Fruit fly (Drosophila melanogaster) whole organism, embryonic: ENCODE measurements around the gene Rpp30.

Experiments
- CG10209 ChIP-seq: fragments of 200-800 bp; sonication (Bioruptor generic); optimal IDR thresholded peaks from 3 replicates; lab custom pipeline; 2017; ENCODE audit warnings: missing biosample characterization, mild to moderate bottlenecking, missing genetic modification characterization, missing genetic modification reagents
- CG10979 ChIP-seq: fragments of 200-800 bp; sonication (Bioruptor generic); optimal IDR thresholded peaks from 2 replicates; lab custom pipeline; 2018; ENCODE audit warnings: missing biosample characterization, mild to moderate bottlenecking, missing genetic modification characterization, moderate library complexity
- CG11247 ChIP-seq: fragments of 200-800 bp; sonication (Bioruptor generic); IDR thresholded peaks from 2 replicates; pipeline ENCODE4 v1.3.6; 2022; ENCODE audit warnings: missing biosample characterization, missing genetic modification characterization
- CG11560 ChIP-seq: fragments of 200-800 bp; sonication (Bioruptor generic); IDR thresholded peaks from 3 replicates; pipeline ENCODE4 v1.3.6; 2022; ENCODE audit warnings: missing biosample characterization, missing genetic modification characterization
- CG12659 ChIP-seq: fragments of 200-800 bp; sonication (Bioruptor generic); optimal IDR thresholded peaks from 3 replicates; lab custom pipeline; 2017; ENCODE audit warnings: mild to moderate bottlenecking, missing biosample characterization, missing genetic modification reagents, missing genetic modification characterization
- CG13296 ChIP-seq: fragments of 200-800 bp; sonication (Bioruptor generic); optimal IDR thresholded peaks from 3 replicates; lab custom pipeline; 2018; ENCODE audit warnings: missing biosample characterization, mild to moderate bottlenecking, missing genetic modification characterization
- CG13624 ChIP-seq: fragments of 200-800 bp; sonication (Bioruptor generic); optimal IDR thresholded peaks from 2 replicates; lab custom pipeline; 2016; ENCODE audit warnings: missing biosample characterization, missing genetic modification characterization
- CG13894 ChIP-seq: fragments of 200-800 bp; sonication (Bioruptor generic); optimal IDR thresholded peaks from 3 replicates; lab custom pipeline; 2018; ENCODE audit warnings: missing biosample characterization, mild to moderate bottlenecking, missing genetic modification characterization, moderate library complexity
- CG14710 ChIP-seq: fragments of 200-800 bp; sonication (Bioruptor generic); optimal IDR thresholded peaks from 3 replicates; lab custom pipeline; 2019; ENCODE audit warnings: missing biosample characterization, mild to moderate bottlenecking, missing genetic modification characterization, moderate library complexity
- CG14860 ChIP-seq: fragments of 200-800 bp; sonication (Bioruptor generic); IDR thresholded peaks from 3 replicates; pipeline ENCODE4 v1.3.6; 2022; ENCODE audit warnings: missing biosample characterization, missing genetic modification characterization; ENCODE audit not compliant: partially characterized antibody
- CG1529 ChIP-seq: fragments of 200-800 bp; sonication (Bioruptor generic); optimal IDR thresholded peaks from 3 replicates; lab custom pipeline; 2018; ENCODE audit warnings: missing biosample characterization, missing genetic modification characterization
- CG18262 ChIP-seq: fragments of 200-800 bp; optimal IDR thresholded peaks from 3 replicates; lab custom pipeline; 2019; ENCODE audit warnings: missing biosample characterization, mild to moderate bottlenecking, missing genetic modification characterization, moderate library complexity
- CG2712 ChIP-seq: fragments of 200-800 bp; optimal IDR thresholded peaks from 3 replicates; lab custom pipeline; 2019; ENCODE audit warnings: missing biosample characterization, mild to moderate bottlenecking, missing genetic modification characterization, moderate library complexity
- CG31388 ChIP-seq: fragments of 200-800 bp; sonication (Bioruptor generic); optimal IDR thresholded peaks from 2 replicates; lab custom pipeline; 2016; ENCODE audit warnings: missing biosample characterization, missing genetic modification characterization
- CG32532 ChIP-seq: fragments of 200-800 bp; sonication (Bioruptor generic); IDR thresholded peaks from 2 replicates; pipeline ENCODE4 v1.3.6; 2022; ENCODE audit warnings: missing biosample characterization, missing genetic modification characterization
- CG32772 ChIP-seq: fragments of 200-800 bp; sonication (Bioruptor generic); IDR thresholded peaks from 2 replicates; pipeline ENCODE4 v1.3.6; 2022; ENCODE audit warnings: missing biosample characterization, missing genetic modification characterization
- CG34224 ChIP-seq: fragments of 200-800 bp; sonication (Bioruptor generic); IDR thresholded peaks from 3 replicates; pipeline ENCODE4 v1.3.6; 2022; ENCODE audit warnings: missing biosample characterization, missing genetic modification characterization; ENCODE audit not compliant: partially characterized antibody
- CG7839 ChIP-seq: fragments of 200-800 bp; sonication (Bioruptor generic); optimal IDR thresholded peaks from 3 replicates; lab custom pipeline; 2018; ENCODE audit warnings: missing biosample characterization, mild to moderate bottlenecking, missing genetic modification characterization, moderate library complexity
- CG8089 ChIP-seq: fragments of 200-800 bp; sonication (Bioruptor generic); optimal IDR thresholded peaks from 3 replicates; lab custom pipeline; 2016; ENCODE audit warnings: missing biosample characterization, missing genetic modification characterization
- CG8944 ChIP-seq: fragments of 200-800 bp; sonication (Bioruptor generic); optimal IDR thresholded peaks from 3 replicates; lab custom pipeline; 2016; ENCODE audit warnings: missing biosample characterization, missing genetic modification characterization
- CG9437 ChIP-seq: fragments of 200-800 bp; sonication (Bioruptor generic); optimal IDR thresholded peaks from 2 replicates; lab custom pipeline; 2018; ENCODE audit warnings: missing biosample characterization, mild to moderate bottlenecking, missing genetic modification characterization
- Camta ChIP-seq: fragments of 200-800 bp; sonication (Bioruptor generic); optimal IDR thresholded peaks from 2 replicates; lab custom pipeline; 2016; ENCODE audit warnings: missing biosample characterization, missing genetic modification characterization
- Doc3 ChIP-seq: fragments of 200-800 bp; sonication (Bioruptor generic); IDR thresholded peaks from 3 replicates; pipeline ENCODE4 v1.3.6; 2022; ENCODE audit warnings: missing biosample characterization, missing genetic modification characterization; ENCODE audit not compliant: partially characterized antibody
- Fer3 ChIP-seq: fragments of 200-800 bp; sonication (Bioruptor generic); optimal IDR thresholded peaks from 2 replicates; lab custom pipeline; 2018; ENCODE audit warnings: missing biosample characterization, mild to moderate bottlenecking, missing genetic modification characterization, moderate library complexity
- Hmx ChIP-seq: fragments of 200-800 bp; sonication (Bioruptor generic); optimal IDR thresholded peaks from 2 replicates; lab custom pipeline; 2016; ENCODE audit warnings: missing biosample characterization, missing genetic modification characterization
- Hr39 ChIP-seq: fragments of >200 bp; optimal IDR thresholded peaks from 2 replicates; lab custom pipeline; 2017
- Jarid2 ChIP-seq: fragments of 200-800 bp; sonication (Bioruptor generic); optimal IDR thresholded peaks from 3 replicates; lab custom pipeline; 2017; ENCODE audit warnings: mild to moderate bottlenecking, missing biosample characterization, missing genetic modification reagents, missing genetic modification characterization
- Nf-YA ChIP-seq: fragments of 200-800 bp; sonication (Bioruptor generic); IDR thresholded peaks from 2 replicates; pipeline ENCODE4 v1.3.6; 2022; ENCODE audit warnings: missing biosample characterization, missing genetic modification characterization
- Rx ChIP-seq: fragments of 200-800 bp; sonication (Bioruptor generic); IDR thresholded peaks from 2 replicates; pipeline ENCODE4 v1.3.6; 2022; ENCODE audit warnings: missing biosample characterization, missing genetic modification characterization
- Ssrp ChIP-seq: fragments of 200-800 bp; sonication (Bioruptor generic); optimal IDR thresholded peaks from 2 replicates; lab custom pipeline; 2018; ENCODE audit warnings: missing biosample characterization, mild to moderate bottlenecking, missing genetic modification characterization, moderate library complexity
- YL-1 ChIP-seq: fragments of 200-800 bp; sonication (Bioruptor generic); optimal IDR thresholded peaks from 3 replicates; lab custom pipeline; 2017; ENCODE audit warnings: missing biosample characterization, mild to moderate bottlenecking, missing genetic modification characterization
- abd-A ChIP-seq: fragments of 200-800 bp; sonication (Bioruptor generic); optimal IDR thresholded peaks from 3 replicates; lab custom pipeline; 2019; ENCODE audit warnings: missing biosample characterization, mild to moderate bottlenecking, missing genetic modification characterization, moderate library complexity
- bab2 ChIP-seq: fragments of 200-800 bp; sonication (Bioruptor generic); optimal IDR thresholded peaks from 2 replicates; lab custom pipeline; 2016; ENCODE audit warnings: missing biosample characterization, missing genetic modification characterization
- corto ChIP-seq: fragments of 200-800 bp; sonication (Bioruptor generic); optimal IDR thresholded peaks from 2 replicates; lab custom pipeline; 2016; ENCODE audit warnings: missing biosample characterization, mild to moderate bottlenecking, missing genetic modification characterization, moderate library complexity
- cwo ChIP-seq: fragments of 200-800 bp; sonication (Bioruptor generic); optimal IDR thresholded peaks from 3 replicates; lab custom pipeline; 2017; ENCODE audit warnings: missing biosample characterization, missing genetic modification characterization, mild to moderate bottlenecking, moderate library complexity, missing genetic modification reagents
- eyg ChIP-seq: fragments of 200-800 bp; sonication (Bioruptor generic); optimal IDR thresholded peaks from 3 replicates; lab custom pipeline; 2016; ENCODE audit warnings: missing biosample characterization, missing genetic modification characterization
- fu2 ChIP-seq: fragments of 200-800 bp; sonication (Bioruptor generic); optimal IDR thresholded peaks from 2 replicates; lab custom pipeline; 2016; ENCODE audit warnings: missing biosample characterization, missing genetic modification characterization
- gt ChIP-seq: fragments of 200-800 bp; sonication (Bioruptor generic); IDR thresholded peaks from 2 replicates; pipeline ENCODE4 v1.3.6; 2022; ENCODE audit warnings: missing biosample characterization, missing genetic modification characterization
- ham ChIP-seq: fragments of 200-800 bp; sonication (Bioruptor generic); IDR thresholded peaks from 2 replicates; pipeline ENCODE4 v1.3.6; 2022; ENCODE audit warnings: missing biosample characterization, missing genetic modification characterization
- insv ChIP-seq, 2 experiments: fragments of 200-800 bp; sonication (Bioruptor generic); optimal IDR thresholded peaks; 3 replicates each; lab custom pipeline; 2016 to 2018; ENCODE audit warnings: missing biosample characterization in 2 of 2, missing genetic modification characterization in 2 of 2
- jing ChIP-seq: fragments of 200-800 bp; sonication (Bioruptor generic); optimal IDR thresholded peaks from 2 replicates; lab custom pipeline; 2018; ENCODE audit warnings: missing biosample characterization, mild to moderate bottlenecking, missing genetic modification characterization
- lbe ChIP-seq: fragments of 200-800 bp; sonication (Bioruptor generic); optimal IDR thresholded peaks from 2 replicates; lab custom pipeline; 2016; ENCODE audit warnings: missing biosample characterization, mild to moderate bottlenecking, missing genetic modification characterization
- lilli ChIP-seq: fragments of 200-800 bp; sonication (Bioruptor generic); optimal IDR thresholded peaks from 3 replicates; lab custom pipeline; 2016; ENCODE audit warnings: missing biosample characterization, missing genetic modification characterization
- org-1 ChIP-seq: fragments of 200-800 bp; sonication (Bioruptor generic); optimal IDR thresholded peaks from 2 replicates; lab custom pipeline; 2017; ENCODE audit warnings: missing biosample characterization, missing genetic modification characterization
- repo ChIP-seq: fragments of 200-800 bp; sonication (Bioruptor generic); optimal IDR thresholded peaks from 2 replicates; lab custom pipeline; 2016; ENCODE audit warnings: missing biosample characterization, missing genetic modification characterization
- salm ChIP-seq: fragments of 200-800 bp; sonication (Bioruptor generic); optimal IDR thresholded peaks from 2 replicates; lab custom pipeline; 2018; ENCODE audit warnings: missing biosample characterization, mild to moderate bottlenecking, missing genetic modification characterization
- sisA ChIP-seq: fragments of 200-800 bp; sonication (Bioruptor generic); IDR thresholded peaks from 2 replicates; pipeline ENCODE4 v1.3.6; 2022; ENCODE audit warnings: missing biosample characterization, missing genetic modification characterization
- stwl ChIP-seq: fragments of 200-800 bp; sonication (Bioruptor generic); optimal IDR thresholded peaks from 3 replicates; lab custom pipeline; 2018; ENCODE audit warnings: missing biosample characterization, mild to moderate bottlenecking, missing genetic modification characterization, moderate library complexity
- wdn ChIP-seq: fragments of 200-800 bp; sonication (Bioruptor generic); IDR thresholded peaks from 2 replicates; pipeline ENCODE4 v1.3.6; 2022; ENCODE audit warnings: missing biosample characterization, missing genetic modification characterization
- zen2 ChIP-seq: fragments of 200-800 bp; sonication (Bioruptor generic); IDR thresholded peaks from 3 replicates; pipeline ENCODE4 v1.3.6; 2022; ENCODE audit warnings: missing biosample characterization, missing genetic modification characterization; ENCODE audit not compliant: partially characterized antibody

The Rpp30 gene

dm6 chr2L:250507-251215 lies 1.5 kb downstream of the Rpp30 start, which contains the start of gene kis (continued):
- peak; percentile 73 for TF ChIP-seq stwl (tag; lab: Kevin White, UChicago)
- peak; percentile 76 for TF ChIP-seq lilli (GFP tag; lab: Kevin White, UChicago)
- peak; percentile 6 for TF ChIP-seq CG8944 (GFP tag; lab: Kevin White, UChicago)
- TF ChIP-seq CG18262, result peak; percentile 25
- TF ChIP-seq CG14860 (GFP tag; lab: Robert Waterston, UW), result peak; percentile 94
- TF ChIP-seq CG31388 (GFP tag; lab: Kevin White, UChicago), result no peak
- no peak for TF ChIP-seq insv (GFP tag; optimal IDR thresholded peaks at IDR 0.05; lab: Kevin White, UChicago)
- TF ChIP-seq CG1529 (GFP tag; lab: Kevin White, UChicago), result no peak
- peak; percentile 32 for TF ChIP-seq salm (tag; lab: Kevin White, UChicago)
- peak; percentile 68 for TF ChIP-seq CG32532 (GFP tag; lab: Robert Waterston, UW)
- peak; percentile 35 for TF ChIP-seq corto (GFP tag; lab: Kevin White, UChicago)
- TF ChIP-seq eyg, result peak; percentile 50
- peak; percentile 94 for TF ChIP-seq zen2 (GFP tag; lab: Robert Waterston, UW)
- TF ChIP-seq CG9437, result peak; percentile 100
- TF ChIP-seq Hr39 (lab: Kevin White, UChicago), result no peak
- TF ChIP-seq CG7839 (tag; lab: Kevin White, UChicago), result peak; percentile 35
- TF ChIP-seq CG10979 (tag; lab: Kevin White, UChicago), result peak; percentile 1
- no peak for TF ChIP-seq jing (GFP tag; lab: Kevin White, UChicago)
- TF ChIP-seq CG32772 (GFP tag; lab: Robert Waterston, UW), result no peak
- peak; percentile 19; the same call in 1 of the 2 replicates for TF ChIP-seq CG11247 (GFP tag; lab: Robert Waterston, UW)
- TF ChIP-seq abd-A (tag; lab: Kevin White, UChicago), result peak; percentile 68
- no peak for TF ChIP-seq Hmx (GFP tag; lab: Kevin White, UChicago)
- TF ChIP-seq CG11560 (tag; lab: Robert Waterston, UW), result no peak; the same call in 2 of the 3 replicates
- peak; percentile 36 for TF ChIP-seq cwo (GFP tag; lab: Kevin White, UChicago)
- TF ChIP-seq Rx (GFP tag; lab: Robert Waterston, UW), result no peak
- TF ChIP-seq Doc3, result peak; percentile 95
- no peak for TF ChIP-seq ham (GFP tag; lab: Robert Waterston, UW)
- peak; percentile 93 for TF ChIP-seq CG12659 (GFP tag; lab: Kevin White, UChicago)
- peak; percentile 30 for TF ChIP-seq bab2 (GFP tag; lab: Kevin White, UChicago)
- TF ChIP-seq sisA (GFP tag; lab: Robert Waterston, UW), result no peak
- TF ChIP-seq org-1, result no peak
- peak; percentile 20 for TF ChIP-seq fu2 (GFP tag; lab: Kevin White, UChicago)
- no peak for TF ChIP-seq Ssrp
- peak; percentile 30 for TF ChIP-seq CG13296 (GFP tag; lab: Kevin White, UChicago)
- peak; percentile 37 for TF ChIP-seq Fer3 (tag; lab: Kevin White, UChicago)
- TF ChIP-seq Nf-YA (GFP tag; lab: Robert Waterston, UW), result no peak
- no peak for TF ChIP-seq CG8089 (GFP tag; lab: Kevin White, UChicago)
- peak; percentile 80 for TF ChIP-seq CG14710
- TF ChIP-seq gt (GFP tag; lab: Robert Waterston, UW), result no peak
- TF ChIP-seq CG10209 (GFP tag; lab: Kevin White, UChicago), result peak; percentile 29
- TF ChIP-seq wdn, result no peak
- peak; percentile 68 for TF ChIP-seq CG2712
- peak; percentile 96 for TF ChIP-seq CG34224
- peak; percentile 68 for TF ChIP-seq CG13624 (GFP tag; lab: Kevin White, UChicago)
- peak; percentile 88 for TF ChIP-seq YL-1 (GFP tag; lab: Kevin White, UChicago)
- peak; percentile 12 for TF ChIP-seq repo (GFP tag; lab: Kevin White, UChicago)
- TF ChIP-seq Camta, result peak; percentile 48
- TF ChIP-seq Jarid2 (GFP tag; lab: Kevin White, UChicago), result peak; percentile 75
- TF ChIP-seq lbe (GFP tag; lab: Kevin White, UChicago), result peak; percentile 26
- TF ChIP-seq CG13894, result peak; percentile 66
